Fruit fly (Drosophila melanogaster): ENCODE results near the gene CG18628.

dm6 chr3L:10666511-10667003 lies 27.0 kb downstream of the CG18628 start:
- TF ChIP-seq CG13204 (GFP tag; optimal IDR thresholded peaks at IDR 0.05) (peak; percentile 61), D1 (tag; optimal IDR thresholded peaks at IDR 0.05) (no peak), CG9948 (tag; optimal IDR thresholded peaks at IDR 0.05) (no peak), CG12605 (GFP tag; IDR thresholded peaks at IDR 0.05) (no peak), EcR (GFP tag; optimal IDR thresholded peaks at IDR 0.05) (peak; percentile 2), Ets98B (GFP tag; IDR thresholded peaks at IDR 0.05) (no peak), Pif1A (GFP tag; optimal IDR thresholded peaks at IDR 0.05) (no peak), Pif1B (GFP tag; optimal IDR thresholded peaks at IDR 0.05) (no peak), gl (tag; optimal IDR thresholded peaks at IDR 0.05) (no peak), CG15710 (tag; optimal IDR thresholded peaks at IDR 0.05) (no peak)
